Worm (Caenorhabditis elegans) whole organism, L4 larva: ENCODE results near the gene W06G6.20.

ENCODE experiments used
- D1046.2 ChIP-seq: fragments of 200-800 bp; sonication (Bioruptor generic); IDR thresholded peaks from 2 replicates; pipeline ENCODE4 v1.3.6; 2022; ENCODE audit warnings: missing genetic modification characterization, missing compliant biosample characterization
- F26F4.8 ChIP-seq: fragments of 200-800 bp; sonication (Bioruptor generic); conservative IDR thresholded peaks from 2 replicates; pipeline ENCODE4 v1.3.6; 2022; ENCODE audit warnings: missing genetic modification characterization, missing compliant biosample characterization
- F37D6.2 ChIP-seq: sonication (generic microtip); optimal IDR thresholded peaks from 2 replicates; lab custom pipeline; 2016; ENCODE audit warnings: mild to moderate bottlenecking, missing genetic modification characterization, missing compliant biosample characterization
- T26A8.4 ChIP-seq: fragments of 200-800 bp; sonication (Bioruptor generic); IDR thresholded peaks from 2 replicates; pipeline ENCODE4 v1.3.6; 2022; ENCODE audit warnings: missing genetic modification characterization, missing compliant biosample characterization
- Y105C5A.15 ChIP-seq: fragments of 200-800 bp; sonication (Bioruptor generic); IDR thresholded peaks from 2 replicates; pipeline ENCODE4 v1.3.6; 2022; ENCODE audit warnings: missing genetic modification characterization, missing compliant biosample characterization
- attf-4 ChIP-seq: sonication (generic microtip); optimal IDR thresholded peaks from 3 replicates; lab custom pipeline; 2017; ENCODE audit warnings: missing biosample characterization, missing genetic modification characterization
- ceh-28 ChIP-seq: fragments of 150-350 bp; optimal IDR thresholded peaks from 2 replicates; lab custom pipeline; 2014; ENCODE audit warnings: missing biosample characterization, missing genetic modification reagents, missing genetic modification characterization
- ceh-32 ChIP-seq: sonication (generic microtip); optimal IDR thresholded peaks from 2 replicates; lab custom pipeline; 2016; ENCODE audit warnings: mild to moderate bottlenecking, missing genetic modification characterization, missing compliant biosample characterization; ENCODE audit not compliant: poor library complexity
- ceh-82 ChIP-seq: sonication (generic microtip); optimal IDR thresholded peaks from 2 replicates; lab custom pipeline; 2017; ENCODE audit warnings: missing biosample characterization, missing genetic modification characterization
- ces-1 ChIP-seq: fragments of 150-350 bp; sonication (generic microtip); optimal IDR thresholded peaks from 4 replicates; lab custom pipeline; 2014; ENCODE audit warnings: missing biosample characterization, missing genetic modification reagents, missing genetic modification characterization
- cey-2 ChIP-seq: sonication (generic microtip); optimal IDR thresholded peaks from 3 replicates; lab custom pipeline; 2017; ENCODE audit warnings: missing genetic modification characterization, mild to moderate bottlenecking, missing compliant biosample characterization, antibody characterized with exemption, borderline replicate concordance; ENCODE audit not compliant: insufficient read depth
- daf-16 ChIP-seq, 3 experiments: sonication (generic microtip); optimal IDR thresholded peaks; 2 replicates each; lab custom pipeline; 2016 to 2017; ENCODE audit warnings: missing genetic modification characterization in 3 of 3, missing genetic modification reagents in 3 of 3, mild to moderate bottlenecking in 2 of 3, missing compliant biosample characterization in 2 of 3, missing biosample characterization in 1 of 3, moderate library complexity in 1 of 3
- dmd-8 ChIP-seq: fragments of 200-800 bp; sonication (Bioruptor generic); IDR thresholded peaks from 2 replicates; pipeline ENCODE4 v1.3.6; 2022; ENCODE audit warnings: missing genetic modification characterization, missing compliant biosample characterization
- dve-1 ChIP-seq: sonication (generic microtip); optimal IDR thresholded peaks from 2 replicates; lab custom pipeline; 2017; ENCODE audit warnings: antibody characterized with exemption, mild to moderate bottlenecking, missing genetic modification characterization, missing compliant biosample characterization; ENCODE audit not compliant: insufficient read depth
- egl-43 ChIP-seq: fragments of 200-800 bp; sonication (Bioruptor generic); IDR thresholded peaks from 2 replicates; pipeline ENCODE4 v1.3.6; 2022; ENCODE audit warnings: missing genetic modification reagents, missing genetic modification characterization, missing compliant biosample characterization
- gei-8 ChIP-seq: fragments of 200-800 bp; sonication (Bioruptor generic); optimal IDR thresholded peaks from 2 replicates; lab custom pipeline; 2018; ENCODE audit warnings: mild to moderate bottlenecking, missing genetic modification characterization, missing compliant biosample characterization
- hif-1 ChIP-seq, 2 experiments: sonication (generic microtip); optimal IDR thresholded peaks; 2 replicates each; lab custom pipeline; 2016 to 2017; ENCODE audit warnings: missing compliant biosample characterization in 2 of 2, missing genetic modification characterization in 2 of 2, missing genetic modification reagents in 2 of 2, missing genotype in 2 of 2, mild to moderate bottlenecking in 1 of 2
- hlh-30 ChIP-seq: sonication (generic microtip); optimal IDR thresholded peaks from 2 replicates; lab custom pipeline; 2017; ENCODE audit warnings: antibody characterized with exemption, mild to moderate bottlenecking, missing genetic modification characterization, missing compliant biosample characterization; ENCODE audit not compliant: insufficient read depth
- hmg-1.1 ChIP-seq: fragments of 200-800 bp; sonication (Bioruptor generic); IDR thresholded peaks from 2 replicates; pipeline ENCODE4 v1.3.6; 2022; ENCODE audit warnings: missing genetic modification reagents, missing genetic modification characterization, missing compliant biosample characterization
- lin-1 ChIP-seq: fragments of 200-800 bp; sonication (Bioruptor generic); IDR thresholded peaks from 2 replicates; pipeline ENCODE4 v1.3.6; 2022; ENCODE audit warnings: missing genetic modification reagents, missing genetic modification characterization, missing compliant biosample characterization
- lin-13 ChIP-seq: fragments of 150-350 bp; optimal IDR thresholded peaks from 2 replicates; lab custom pipeline; 2014; ENCODE audit warnings: missing biosample characterization, missing genetic modification reagents, missing genetic modification characterization
- madf-5 ChIP-seq, 2 experiments: fragments of 200-800 bp; sonication (Bioruptor generic); IDR thresholded peaks; 2 replicates each; pipeline ENCODE4 v1.3.6; 2022; ENCODE audit warnings: missing compliant biosample characterization in 2 of 2, missing genetic modification characterization in 2 of 2
- mes-2 ChIP-seq: sonication (generic microtip); optimal IDR thresholded peaks from 2 replicates; lab custom pipeline; 2016; ENCODE audit warnings: missing genotype, mild to moderate bottlenecking, missing genetic modification characterization, missing compliant biosample characterization; ENCODE audit not compliant: poor library complexity, severe bottlenecking
- mxl-2 ChIP-seq: fragments of 200-800 bp; sonication (Bioruptor generic); conservative IDR thresholded peaks from 2 replicates; pipeline ENCODE4 v1.3.6; 2022; ENCODE audit warnings: missing genetic modification reagents, missing genetic modification characterization, missing compliant biosample characterization
- nhr-10 ChIP-seq: fragments of 150-350 bp; optimal IDR thresholded peaks from 2 replicates; lab custom pipeline; 2014; ENCODE audit warnings: missing biosample characterization, missing genetic modification characterization
- nhr-11 ChIP-seq: fragments of 150-350 bp; optimal IDR thresholded peaks from 2 replicates; lab custom pipeline; 2014; ENCODE audit warnings: missing biosample characterization, missing genetic modification characterization
- nhr-6 ChIP-seq: fragments of 150-350 bp; optimal IDR thresholded peaks from 2 replicates; lab custom pipeline; 2014; ENCODE audit warnings: missing biosample characterization, missing genetic modification characterization
- pha-4 ChIP-seq, 2 experiments: fragments of 150-350 bp in 1 of 2; fragments of 200-800 bp in 1 of 2; sonication (Bioruptor generic) in 1 of 2; IDR thresholded peaks in 1 of 2; optimal IDR thresholded peaks in 1 of 2; 2 replicates each; pipeline versions ENCODE4 v1.3.6 to Lab custom; 2014 to 2022; ENCODE audit warnings: missing genetic modification characterization in 2 of 2, missing genetic modification reagents in 2 of 2, missing biosample characterization in 1 of 2, missing compliant biosample characterization in 1 of 2
- pqm-1 ChIP-seq: sonication (generic microtip); optimal IDR thresholded peaks from 2 replicates; lab custom pipeline; 2017; ENCODE audit warnings: missing biosample characterization, missing genetic modification characterization
- saeg-2 ChIP-seq: fragments of 200-800 bp; sonication (Bioruptor generic); IDR thresholded peaks from 2 replicates; pipeline ENCODE4 v1.3.6; 2022; ENCODE audit warnings: missing genetic modification reagents, missing genetic modification characterization, missing compliant biosample characterization
- skn-1 ChIP-seq: fragments of 150-350 bp; optimal IDR thresholded peaks from 2 replicates; lab custom pipeline; 2014; ENCODE audit warnings: missing biosample characterization, missing genetic modification characterization
- snpc-1.2 ChIP-seq: fragments of 200-800 bp; sonication (Bioruptor generic); IDR thresholded peaks from 2 replicates; pipeline ENCODE4 v1.3.6; 2022; ENCODE audit warnings: missing genetic modification reagents, missing genetic modification characterization, missing compliant biosample characterization
- spr-1 ChIP-seq: sonication (generic microtip); optimal IDR thresholded peaks from 2 replicates; lab custom pipeline; 2016; ENCODE audit warnings: mild to moderate bottlenecking, missing genetic modification characterization, missing compliant biosample characterization
- tra-1 ChIP-seq: fragments of 200-800 bp; sonication (Bioruptor generic); IDR thresholded peaks from 2 replicates; pipeline ENCODE4 v1.3.6; 2022; ENCODE audit warnings: missing genetic modification reagents, missing genetic modification characterization, missing compliant biosample characterization
- unc-62 ChIP-seq, 3 experiments: fragments of 150-350 bp in 1 of 3; sonication (generic microtip); optimal IDR thresholded peaks in 2 of 3; peaks in 1 of 3; 1 replicate in 1 of 3; 2 replicates in 2 of 3; lab custom pipeline; 2014 to 2017; ENCODE audit warnings: missing biosample characterization in 3 of 3, missing genetic modification characterization in 3 of 3, missing genetic modification reagents in 3 of 3, missing genotype in 1 of 3
- vab-7 ChIP-seq: fragments of 200-800 bp; sonication (Bioruptor generic); IDR thresholded peaks from 2 replicates; pipeline ENCODE4 v1.3.6; 2022; ENCODE audit warnings: missing genetic modification reagents, missing genetic modification characterization, missing compliant biosample characterization
- zag-1 ChIP-seq: fragments of 150-350 bp; optimal IDR thresholded peaks from 2 replicates; lab custom pipeline; 2014; ENCODE audit warnings: missing biosample characterization, missing genetic modification characterization

Gene W06G6.20

ce11 chrV:16621894-16622293 lies 26.3 kb downstream of the W06G6.20 start (continued):
- TF ChIP-seq hmg-1.1 (GFP tag; lab: Robert Waterston, UW), result no peak
- TF ChIP-seq saeg-2 (GFP tag; lab: Robert Waterston, UW), result no peak
- TF ChIP-seq zag-1 (tag; lab: Kevin White, UChicago), result no peak
- no peak for TF ChIP-seq F37D6.2 (tag; lab: Kevin White, UChicago)
- TF ChIP-seq spr-1 (tag; lab: Kevin White, UChicago), result no peak
- TF ChIP-seq mes-2 (tag; lab: Kevin White, UChicago), result no peak
- peak; percentile 54; the same call in 1 of the 2 replicates for TF ChIP-seq vab-7 (GFP tag; lab: Robert Waterston, UW)
- peak; percentile 27; the same call in 1 of the 2 replicates for TF ChIP-seq T26A8.4
- no peak for TF ChIP-seq dmd-8 (GFP tag; lab: Robert Waterston, UW)
- TF ChIP-seq gei-8 (GFP tag; lab: Kevin White, UChicago), result no peak
- TF ChIP-seq attf-4 (tag; lab: Kevin White, UChicago), result no peak
- no peak for TF ChIP-seq ceh-82
- TF ChIP-seq D1046.2 (GFP tag; lab: Robert Waterston, UW), result 0 out of 2 replicates have a peak, but pooled peaks have one; percentile 53
- no peak for TF ChIP-seq Y105C5A.15
- no peak for TF ChIP-seq skn-1
- TF ChIP-seq, all 104 proteins: peak for 9

- TF ChIP-seq nhr-11 (tag; lab: Kevin White, UChicago) (no peak), tra-1 (GFP tag; lab: Robert Waterston, UW) (no peak), unc-62 (GFP tag; optimal IDR thresholded peaks at IDR 0.05 in 1 of 2; lab: Kevin White, UChicago) (peak in 1 of 2 experiments; percentile 76), unc-62 (tag; optimal IDR thresholded peaks at IDR 0.05; lab: Kevin White, UChicago) (no peak), F37D6.2 (tag; lab: Kevin White, UChicago) (no peak), madf-5 (GFP tag; IDR thresholded peaks at IDR 0.05; lab: Robert Waterston, UW) (no peak), dve-1 (peak; percentile 42), F26F4.8 (GFP tag; lab: Robert Waterston, UW) (no peak), hif-1 (tag; optimal IDR thresholded peaks at IDR 0.05; lab: Kevin White, UChicago) (no peak), hlh-30 (tag; lab: Kevin White, UChicago) (no peak), daf-16 (GFP tag; optimal IDR thresholded peaks at IDR 0.05; lab: Kevin White, UChicago) (no peak), daf-16 (tag; optimal IDR thresholded peaks at IDR 0.05; lab: Kevin White, UChicago) (peak; percentile 92), ces-1 (no peak), ceh-28 (tag; lab: Kevin White, UChicago) (no peak), ceh-32 (tag; lab: Kevin White, UChicago) (no peak), cey-2 (tag; lab: Kevin White, UChicago) (no peak), pqm-1 (tag; lab: Kevin White, UChicago) (peak; percentile 34)
These were observed 27.3 kb downstream of the W06G6.20 start, which contains the start of gene Y70C5A.3 for ce11 chrV:16620874-16621273. Gene Y70C5A.3 (minus strand): TSS chrV:16620923.

- TF ChIP-seq snpc-1.2 (GFP tag; lab: Robert Waterston, UW), result no peak
- TF ChIP-seq nhr-10 (tag; lab: Kevin White, UChicago), result no peak
- TF ChIP-seq lin-1 (GFP tag; lab: Robert Waterston, UW), result no peak
- TF ChIP-seq pqm-1 (tag; lab: Kevin White, UChicago), result no peak
- no peak for TF ChIP-seq egl-43 (GFP tag; lab: Robert Waterston, UW)
- TF ChIP-seq pha-4 (GFP tag; IDR thresholded peaks at IDR 0.05; lab: Robert Waterston, UW), result no peak
- TF ChIP-seq pha-4 (tag; optimal IDR thresholded peaks at IDR 0.05; lab: Kevin White, UChicago), result no peak
- no peak for TF ChIP-seq nhr-6 (tag; lab: Kevin White, UChicago)
- TF ChIP-seq mxl-2 (GFP tag; lab: Robert Waterston, UW), result no peak
- no peak for TF ChIP-seq lin-13 (GFP tag; lab: Kevin White, UChicago)
- TF ChIP-seq, all 104 proteins: peak for 0
These were observed 30.7 kb downstream of the W06G6.20 start, which contains the start of gene Y70C5A.4 for ce11 chrV:16617462-16617861. Gene Y70C5A.4 (plus strand): TSS chrV:16617762.
